Worm (Caenorhabditis elegans) whole organism, L1 larva: ENCODE data around the gene ttr-48.

Experiments
- aha-1 ChIP-seq: fragments of 150-350 bp; optimal IDR thresholded peaks from 2 replicates; lab custom pipeline; 2014; ENCODE audit warnings: missing biosample characterization, missing genetic modification characterization
- ceh-63 ChIP-seq: fragments of 200-800 bp; sonication (Bioruptor generic); optimal IDR thresholded peaks from 2 replicates; lab custom pipeline; 2018; ENCODE audit warnings: mild to moderate bottlenecking, missing genetic modification characterization, missing compliant biosample characterization
- ceh-90 ChIP-seq: sonication (generic microtip); optimal IDR thresholded peaks from 2 replicates; lab custom pipeline; 2016; ENCODE audit warnings: missing genetic modification characterization, missing compliant biosample characterization
- efl-1 ChIP-seq, 4 experiments: fragments of 150-350 bp; optimal IDR thresholded peaks in 3 of 4; peaks in 1 of 4; 1 replicate in 1 of 4; 2 replicates in 3 of 4; lab custom pipeline; 2014; ENCODE audit warnings: missing biosample characterization in 2 of 4, missing genetic modification characterization in 2 of 4, missing genetic modification reagents in 2 of 4
- egl-27 ChIP-seq, 2 experiments: fragments of 150-350 bp in 1 of 2; sonication (generic microtip); optimal IDR thresholded peaks; 3 replicates each; lab custom pipeline; 2017 to 2018; ENCODE audit warnings: missing biosample characterization in 2 of 2, missing genetic modification characterization in 2 of 2, missing genetic modification reagents in 2 of 2
- elt-3 ChIP-seq, 6 experiments: fragments of 150-350 bp in 1 of 6; sonication (generic microtip); optimal IDR thresholded peaks; 2 replicates each; lab custom pipeline; 2017 to 2018; ENCODE audit warnings: missing biosample characterization in 6 of 6, missing genetic modification characterization in 6 of 6, inconsistent platforms in 1 of 6
- irx-1 ChIP-seq: sonication (generic microtip); optimal IDR thresholded peaks from 2 replicates; lab custom pipeline; 2016; ENCODE audit warnings: missing genetic modification characterization, missing compliant biosample characterization
- lin-14 ChIP-seq: fragments of 200-800 bp; sonication (Bioruptor generic); optimal IDR thresholded peaks from 2 replicates; lab custom pipeline; 2018; ENCODE audit warnings: mild to moderate bottlenecking, missing genetic modification characterization, moderate library complexity, missing compliant biosample characterization
- lin-15B ChIP-seq: fragments of 150-350 bp; sonication (generic microtip); optimal IDR thresholded peaks from 3 replicates; lab custom pipeline; 2014; ENCODE audit warnings: missing biosample characterization, missing genetic modification characterization
- lin-35 ChIP-seq, 2 experiments: fragments of 150-350 bp; optimal IDR thresholded peaks; 2 replicates each; lab custom pipeline; 2014; ENCODE audit warnings: missing biosample characterization in 2 of 2, missing genetic modification characterization in 2 of 2, missing genetic modification reagents in 2 of 2
- lin-39 ChIP-seq: fragments of 150-350 bp; optimal IDR thresholded peaks from 2 replicates; lab custom pipeline; 2014; ENCODE audit warnings: missing biosample characterization, missing genetic modification reagents, missing genetic modification characterization
- mef-2 ChIP-seq: fragments of 150-350 bp; optimal IDR thresholded peaks from 2 replicates; lab custom pipeline; 2014; ENCODE audit warnings: missing biosample characterization, missing genetic modification characterization
- mep-1 ChIP-seq: fragments of 150-350 bp; optimal IDR thresholded peaks from 2 replicates; lab custom pipeline; 2014; ENCODE audit warnings: missing biosample characterization, missing genetic modification characterization
- nhr-28 ChIP-seq: fragments of 150-350 bp; optimal IDR thresholded peaks from 2 replicates; lab custom pipeline; 2014; ENCODE audit warnings: missing biosample characterization, missing genetic modification characterization
- nhr-85 ChIP-seq: sonication (generic microtip); peaks from one replicate; lab custom pipeline; 2016; ENCODE audit warnings: missing genetic modification characterization, inconsistent platforms, missing compliant biosample characterization
- pqm-1 ChIP-seq: sonication (generic microtip); optimal IDR thresholded peaks from 3 replicates; lab custom pipeline; 2017; ENCODE audit warnings: missing biosample characterization, missing genetic modification characterization
- rnt-1 ChIP-seq: sonication (generic microtip); optimal IDR thresholded peaks from 2 replicates; lab custom pipeline; 2016; ENCODE audit warnings: mild to moderate bottlenecking, missing genetic modification characterization, moderate library complexity, missing compliant biosample characterization
- snpc-4 ChIP-seq: fragments of 150-350 bp; optimal IDR thresholded peaks from 2 replicates; lab custom pipeline; 2014; ENCODE audit warnings: missing biosample characterization, missing genetic modification characterization
- snu-23 ChIP-seq: sonication (generic microtip); optimal IDR thresholded peaks from 2 replicates; lab custom pipeline; 2016; ENCODE audit warnings: missing genetic modification characterization, missing compliant biosample characterization
- sptf-1 ChIP-seq: fragments of 150-350 bp; optimal IDR thresholded peaks from 2 replicates; lab custom pipeline; 2014; ENCODE audit warnings: missing biosample characterization, missing genetic modification characterization
- sup-37 ChIP-seq: fragments of 200-800 bp; sonication (Bioruptor generic); optimal IDR thresholded peaks from 2 replicates; lab custom pipeline; 2018; ENCODE audit warnings: mild to moderate bottlenecking, missing genetic modification characterization, missing compliant biosample characterization
- tlp-1 ChIP-seq: fragments of 150-350 bp; optimal IDR thresholded peaks from 2 replicates; lab custom pipeline; 2014; ENCODE audit warnings: missing biosample characterization, missing genetic modification characterization
- unc-30 ChIP-seq: sonication (generic microtip); optimal IDR thresholded peaks from 2 replicates; lab custom pipeline; 2017; ENCODE audit warnings: missing biosample characterization, missing genetic modification characterization
- xbp-1 ChIP-seq: sonication (generic microtip); optimal IDR thresholded peaks from 2 replicates; lab custom pipeline; 2016; ENCODE audit warnings: missing genetic modification characterization, missing compliant biosample characterization
- ztf-11 ChIP-seq, 2 experiments: sonication (generic microtip); optimal IDR thresholded peaks; 2 replicates each; lab custom pipeline; 2016 to 2017; ENCODE audit warnings: missing genetic modification characterization in 2 of 2, missing biosample characterization in 1 of 2, missing compliant biosample characterization in 1 of 2

ttr-48 gene

ce11 chrX:3797882-3798281 lies 44.4 kb downstream of the ttr-48 start, which contains the start of gene abu-10:
TSS of gene abu-10 (plus strand) at chrX:3798182.
- no peak for TF ChIP-seq lin-39 (tag; lab: Kevin White, UChicago)
- no peak for TF ChIP-seq pqm-1
- no peak for TF ChIP-seq sptf-1 (tag; lab: Kevin White, UChicago)

- TF ChIP-seq unc-30 (no peak), sptf-1 (tag; lab: Kevin White, UChicago) (no peak), aha-1 (tag; lab: Kevin White, UChicago) (no peak), lin-15B (tag; lab: Kevin White, UChicago) (no peak), mep-1 (tag; lab: Kevin White, UChicago) (no peak), mef-2 (no peak), irx-1 (tag; lab: Kevin White, UChicago) (no peak), xbp-1 (no peak), snpc-4 (tag; lab: Kevin White, UChicago) (no peak), sup-37 (GFP tag; lab: Kevin White, UChicago) (no peak)
Measured at ce11 chrX:3795642-3796041, 46.6 kb downstream of the ttr-48 start, which contains the start of gene F35A5.5. TSS of gene F35A5.5 (minus strand) at chrX:3795742.

ce11 chrX:3794161-3794560 lies 48.1 kb downstream of the ttr-48 start:
- TF ChIP-seq nhr-85 (tag; lab: Kevin White, UChicago) (peak; percentile 1), ceh-63 (GFP tag; lab: Kevin White, UChicago) (no peak)

- peak; percentile 35 for TF ChIP-seq snu-23 (GFP tag; lab: Kevin White, UChicago)
- TF ChIP-seq lin-35 (GFP tag; optimal IDR thresholded peaks at IDR 0.05; lab: Kevin White, UChicago), result peak in 1 of 2 experiments; percentile 5
- TF ChIP-seq lin-14, result peak; percentile 2
- TF ChIP-seq tlp-1 (tag; lab: Kevin White, UChicago), result no peak
- TF ChIP-seq egl-27 (tag; optimal IDR thresholded peaks at IDR 0.05; lab: Kevin White, UChicago), result no peak
Measured at ce11 chrX:3793389-3793788, 48.9 kb downstream of the ttr-48 start.

ce11 chrX:3792715-3793114 lies 49.5 kb downstream of the ttr-48 start, which contains the start of gene idpp-5:
TSS of gene idpp-5 (minus strand) at chrX:3792815.
- TF ChIP-seq elt-3 (tag; optimal IDR thresholded peaks at IDR 0.05; lab: Kevin White, UChicago) (no peak), xbp-1 (no peak), nhr-28 (tag; lab: Kevin White, UChicago) (no peak)

ce11 chrX:3791098-3791497 lies 51.1 kb downstream of the ttr-48 start:
- no peak for TF ChIP-seq unc-30
- no peak for TF ChIP-seq ztf-11 (tag; optimal IDR thresholded peaks at IDR 0.05; lab: Kevin White, UChicago)
- TF ChIP-seq elt-3 (tag; optimal IDR thresholded peaks at IDR 0.05; lab: Kevin White, UChicago), result no peak
- no peak for TF ChIP-seq efl-1 (optimal IDR thresholded peaks at IDR 0.05; lab: Kevin White, UChicago)
- peak in 1 of 2 experiments; percentile 71 for TF ChIP-seq efl-1 (GFP tag; optimal IDR thresholded peaks at IDR 0.05 in 1 of 2; lab: Kevin White, UChicago)
- no peak for TF ChIP-seq rnt-1 (tag; lab: Kevin White, UChicago)
- TF ChIP-seq ceh-90 (tag; lab: Kevin White, UChicago), result no peak
- TF ChIP-seq, all 84 proteins: peak for 1
